Worm (Caenorhabditis elegans) whole organism, L2 larva: ENCODE results near the gene irk-1.

Source experiments
- F13H6.1 ChIP-seq: sonication (generic microtip); optimal IDR thresholded peaks from 2 replicates; lab custom pipeline; 2016; ENCODE audit warnings: missing genetic modification characterization, missing compliant biosample characterization
- ama-1 ChIP-seq: fragments of 150-350 bp; optimal IDR thresholded peaks from 2 replicates; lab custom pipeline; 2018; ENCODE audit warnings: inconsistent platforms
- elt-3 ChIP-seq: sonication (generic microtip); optimal IDR thresholded peaks from 2 replicates; lab custom pipeline; 2017; ENCODE audit warnings: missing biosample characterization, missing genetic modification characterization
- lin-39 ChIP-seq: fragments of 150-350 bp; optimal IDR thresholded peaks from 2 replicates; lab custom pipeline; 2014; ENCODE audit warnings: missing biosample characterization, missing genetic modification reagents, missing genetic modification characterization
- mdl-1 ChIP-seq, 2 experiments: fragments of 150-350 bp in 1 of 2; sonication (generic microtip) in 1 of 2; optimal IDR thresholded peaks; 2 replicates each; lab custom pipeline; 2017; ENCODE audit warnings: missing biosample characterization in 2 of 2, missing genetic modification characterization in 2 of 2
- nhr-10 ChIP-seq: sonication (generic microtip); optimal IDR thresholded peaks from 2 replicates; lab custom pipeline; 2017; ENCODE audit warnings: missing biosample characterization, missing genetic modification characterization
- nhr-11 ChIP-seq: fragments of 150-350 bp; optimal IDR thresholded peaks from 2 replicates; lab custom pipeline; 2014; ENCODE audit warnings: missing biosample characterization, missing genetic modification characterization
- nhr-12 ChIP-seq: fragments of 150-350 bp; optimal IDR thresholded peaks from 2 replicates; lab custom pipeline; 2014; ENCODE audit warnings: missing biosample characterization, missing genetic modification characterization
- nhr-23 ChIP-seq: fragments of 150-350 bp; optimal IDR thresholded peaks from 2 replicates; lab custom pipeline; 2014; ENCODE audit warnings: missing biosample characterization, missing genetic modification reagents, missing genetic modification characterization
- nhr-237 ChIP-seq: fragments of 150-350 bp; optimal IDR thresholded peaks from 2 replicates; lab custom pipeline; 2014; ENCODE audit warnings: missing biosample characterization, missing genetic modification characterization
- nhr-25 ChIP-seq: fragments of 150-350 bp; sonication (generic microtip); optimal IDR thresholded peaks from 3 replicates; lab custom pipeline; 2014; ENCODE audit warnings: missing biosample characterization, missing genetic modification characterization
- sma-3 ChIP-seq: sonication (generic microtip); optimal IDR thresholded peaks from 2 replicates; lab custom pipeline; 2016; ENCODE audit warnings: missing genetic modification reagents, missing genetic modification characterization, missing compliant biosample characterization
- snpc-4 ChIP-seq: fragments of 150-350 bp; optimal IDR thresholded peaks from 2 replicates; lab custom pipeline; 2014; ENCODE audit warnings: missing biosample characterization, missing genetic modification characterization
- ztf-11 ChIP-seq: sonication (generic microtip); optimal IDR thresholded peaks from 2 replicates; lab custom pipeline; 2017; ENCODE audit warnings: missing biosample characterization, missing genetic modification characterization

- TF ChIP-seq ztf-11 (tag; lab: Kevin White, UChicago) = no peak
- peak; percentile 70 for TF ChIP-seq nhr-25 (tag; lab: Kevin White, UChicago)
- TF ChIP-seq sma-3 (GFP tag; lab: Kevin White, UChicago) = peak; percentile 65
- no peak for TF ChIP-seq lin-39
- TF ChIP-seq nhr-11 (tag; lab: Kevin White, UChicago) = no peak
- no peak for TF ChIP-seq ama-1 (lab: Kevin White, UChicago)
- TF ChIP-seq snpc-4 (tag; lab: Kevin White, UChicago) = no peak
- peak; percentile 63 for TF ChIP-seq F13H6.1 (tag; lab: Kevin White, UChicago)
- no peak for TF ChIP-seq nhr-237
- no peak for TF ChIP-seq nhr-10 (tag; lab: Kevin White, UChicago)
- peak in 1 of 2 experiments; percentile 27 for TF ChIP-seq mdl-1 (tag; optimal IDR thresholded peaks at IDR 0.05; lab: Kevin White, UChicago)
- TF ChIP-seq elt-3 (tag; lab: Kevin White, UChicago) = no peak
- no peak for TF ChIP-seq nhr-12
- TF ChIP-seq nhr-23 = no peak
Observed at ce11 chrX:6735494-6735893, 42.4 kb downstream of the irk-1 start.
